Worm (Caenorhabditis elegans) whole organism, L4 larva: Measurements from ENCODE around the gene atgp-2.
A peak's percentile ranks its signal among the peaks of the same experiment; 100 is the strongest.

ENCODE experiments used
- F10B5.3 ChIP-seq: sonication (generic microtip); optimal IDR thresholded peaks from 2 replicates; lab custom pipeline; 2016; ENCODE audit warnings: mild to moderate bottlenecking, missing genetic modification characterization, missing compliant biosample characterization
- F49E8.2 ChIP-seq: sonication (generic microtip); optimal IDR thresholded peaks from 2 replicates; lab custom pipeline; 2016; ENCODE audit warnings: missing compliant biosample characterization, mild to moderate bottlenecking, missing genetic modification characterization, borderline replicate concordance
- T26A8.4 ChIP-seq: fragments of 200-800 bp; sonication (Bioruptor generic); IDR thresholded peaks from 2 replicates; pipeline ENCODE4 v1.3.6; 2022; ENCODE audit warnings: missing genetic modification characterization, missing compliant biosample characterization
- Y48G9A.11 ChIP-seq: fragments of 200-800 bp; sonication (Bioruptor generic); IDR thresholded peaks from 2 replicates; pipeline ENCODE4 v1.3.6; 2022; ENCODE audit warnings: missing genetic modification reagents, missing genetic modification characterization, missing compliant biosample characterization
- Y75B8A.6 ChIP-seq: fragments of 200-800 bp; sonication (Bioruptor generic); IDR thresholded peaks from 2 replicates; pipeline ENCODE4 v1.3.6; 2022; ENCODE audit warnings: missing genetic modification reagents, missing genetic modification characterization, missing compliant biosample characterization
- ZK337.2 ChIP-seq: fragments of 200-800 bp; sonication (Bioruptor generic); IDR thresholded peaks from 2 replicates; pipeline ENCODE4 v1.3.6; 2022; ENCODE audit warnings: missing genetic modification reagents, missing genetic modification characterization, missing compliant biosample characterization
- aha-1 ChIP-seq: fragments of 150-350 bp; peaks from one replicate; lab custom pipeline; 2014; ENCODE audit warnings: missing biosample characterization, missing genetic modification characterization
- arid-1 ChIP-seq: fragments of 200-800 bp; sonication (Bioruptor generic); conservative IDR thresholded peaks from 2 replicates; pipeline ENCODE4 v1.3.6; 2022; ENCODE audit warnings: missing genetic modification reagents, missing genetic modification characterization, missing compliant biosample characterization
- ceh-20 ChIP-seq: fragments of 200-800 bp; sonication (Bioruptor generic); IDR thresholded peaks from 2 replicates; pipeline ENCODE4 v1.3.6; 2022; ENCODE audit warnings: missing genetic modification reagents, missing genetic modification characterization, missing compliant biosample characterization
- ceh-44 ChIP-seq: fragments of 200-800 bp; sonication (Bioruptor generic); IDR thresholded peaks from 2 replicates; pipeline ENCODE4 v1.3.6; 2022; ENCODE audit warnings: missing genetic modification reagents, missing genetic modification characterization, missing compliant biosample characterization
- ctbp-1 ChIP-seq: fragments of 200-800 bp; sonication (Bioruptor generic); IDR thresholded peaks from 2 replicates; pipeline ENCODE4 v1.3.6; 2022; ENCODE audit warnings: missing genetic modification reagents, missing genetic modification characterization, missing compliant biosample characterization
- daf-8 ChIP-seq: fragments of 200-800 bp; sonication (Bioruptor generic); IDR thresholded peaks from 2 replicates; pipeline ENCODE4 v1.3.6; 2022; ENCODE audit warnings: missing genetic modification characterization, missing compliant biosample characterization
- dmd-6 ChIP-seq: fragments of 200-800 bp; sonication (Bioruptor generic); IDR thresholded peaks from 2 replicates; pipeline ENCODE4 v1.3.6; 2022; ENCODE audit warnings: missing genetic modification reagents, missing genetic modification characterization, missing compliant biosample characterization
- dmd-8 ChIP-seq: fragments of 200-800 bp; sonication (Bioruptor generic); IDR thresholded peaks from 2 replicates; pipeline ENCODE4 v1.3.6; 2022; ENCODE audit warnings: missing genetic modification characterization, missing compliant biosample characterization
- dve-1 ChIP-seq: sonication (generic microtip); optimal IDR thresholded peaks from 2 replicates; lab custom pipeline; 2017; ENCODE audit warnings: antibody characterized with exemption, mild to moderate bottlenecking, missing genetic modification characterization, missing compliant biosample characterization; ENCODE audit not compliant: insufficient read depth
- egl-27 ChIP-seq: sonication (generic microtip); optimal IDR thresholded peaks from 3 replicates; lab custom pipeline; 2017; ENCODE audit warnings: missing biosample characterization, missing genetic modification reagents, missing genetic modification characterization
- hif-1 ChIP-seq, 2 experiments: sonication (generic microtip); optimal IDR thresholded peaks; 2 replicates each; lab custom pipeline; 2016 to 2017; ENCODE audit warnings: missing compliant biosample characterization in 2 of 2, missing genetic modification characterization in 2 of 2, missing genetic modification reagents in 2 of 2, missing genotype in 2 of 2, mild to moderate bottlenecking in 1 of 2
- hlh-11 ChIP-seq: fragments of 200-800 bp; sonication (Bioruptor generic); optimal IDR thresholded peaks from 2 replicates; lab custom pipeline; 2018; ENCODE audit warnings: mild to moderate bottlenecking, missing genetic modification characterization, missing compliant biosample characterization
- hlh-30 ChIP-seq: sonication (generic microtip); optimal IDR thresholded peaks from 2 replicates; lab custom pipeline; 2017; ENCODE audit warnings: antibody characterized with exemption, mild to moderate bottlenecking, missing genetic modification characterization, missing compliant biosample characterization; ENCODE audit not compliant: insufficient read depth
- hmg-1.1 ChIP-seq: fragments of 200-800 bp; sonication (Bioruptor generic); IDR thresholded peaks from 2 replicates; pipeline ENCODE4 v1.3.6; 2022; ENCODE audit warnings: missing genetic modification reagents, missing genetic modification characterization, missing compliant biosample characterization
- lin-15B ChIP-seq: fragments of 150-350 bp; sonication (generic microtip); optimal IDR thresholded peaks from 3 replicates; lab custom pipeline; 2014; ENCODE audit warnings: missing biosample characterization, missing genetic modification characterization
- madf-9 ChIP-seq: fragments of 200-800 bp; sonication (Bioruptor generic); conservative IDR thresholded peaks from 2 replicates; pipeline ENCODE4 v1.3.6; 2022; ENCODE audit warnings: missing genetic modification reagents, missing genetic modification characterization, missing compliant biosample characterization
- mes-2 ChIP-seq: sonication (generic microtip); optimal IDR thresholded peaks from 2 replicates; lab custom pipeline; 2016; ENCODE audit warnings: missing genotype, mild to moderate bottlenecking, missing genetic modification characterization, missing compliant biosample characterization; ENCODE audit not compliant: poor library complexity, severe bottlenecking
- nhr-102 ChIP-seq: sonication (generic microtip); optimal IDR thresholded peaks from 2 replicates; lab custom pipeline; 2016; ENCODE audit warnings: mild to moderate bottlenecking, missing genetic modification characterization, moderate library complexity, missing compliant biosample characterization
- nhr-11 ChIP-seq: fragments of 150-350 bp; optimal IDR thresholded peaks from 2 replicates; lab custom pipeline; 2014; ENCODE audit warnings: missing biosample characterization, missing genetic modification characterization
- nhr-28 ChIP-seq: fragments of 150-350 bp; optimal IDR thresholded peaks from 2 replicates; lab custom pipeline; 2014; ENCODE audit warnings: missing biosample characterization, missing genetic modification characterization
- nhr-42 ChIP-seq: fragments of 200-800 bp; sonication (Bioruptor generic); IDR thresholded peaks from 2 replicates; pipeline ENCODE4 v1.3.6; 2022; ENCODE audit warnings: missing genetic modification characterization, missing compliant biosample characterization
- nhr-48 ChIP-seq: sonication (generic microtip); optimal IDR thresholded peaks from 2 replicates; lab custom pipeline; 2016; ENCODE audit warnings: mild to moderate bottlenecking, missing genetic modification characterization, missing compliant biosample characterization
- pqm-1 ChIP-seq: sonication (generic microtip); optimal IDR thresholded peaks from 2 replicates; lab custom pipeline; 2017; ENCODE audit warnings: missing biosample characterization, missing genetic modification characterization
- set-16 ChIP-seq: fragments of 200-800 bp; sonication (Bioruptor generic); IDR thresholded peaks from 2 replicates; pipeline ENCODE4 v1.3.6; 2022; ENCODE audit warnings: missing genetic modification reagents, missing genetic modification characterization, missing compliant biosample characterization
- snpc-1.2 ChIP-seq: fragments of 200-800 bp; sonication (Bioruptor generic); IDR thresholded peaks from 2 replicates; pipeline ENCODE4 v1.3.6; 2022; ENCODE audit warnings: missing genetic modification reagents, missing genetic modification characterization, missing compliant biosample characterization
- snpc-4 ChIP-seq: fragments of 150-350 bp; optimal IDR thresholded peaks from 2 replicates; lab custom pipeline; 2014; ENCODE audit warnings: missing biosample characterization, missing genetic modification characterization
- tag-97 ChIP-seq: fragments of 200-800 bp; sonication (Bioruptor generic); IDR thresholded peaks from 2 replicates; pipeline ENCODE4 v1.3.6; 2022; ENCODE audit warnings: missing genetic modification characterization, missing compliant biosample characterization
- unc-62 ChIP-seq, 3 experiments: fragments of 150-350 bp in 1 of 3; sonication (generic microtip); optimal IDR thresholded peaks in 2 of 3; peaks in 1 of 3; 1 replicate in 1 of 3; 2 replicates in 2 of 3; lab custom pipeline; 2014 to 2017; ENCODE audit warnings: missing biosample characterization in 3 of 3, missing genetic modification characterization in 3 of 3, missing genetic modification reagents in 3 of 3, missing genotype in 1 of 3
- zfp-3 ChIP-seq: fragments of 200-800 bp; sonication (Bioruptor generic); conservative IDR thresholded peaks from 2 replicates; pipeline ENCODE4 v1.3.6; 2022; ENCODE audit warnings: missing genetic modification reagents, missing genetic modification characterization, missing compliant biosample characterization
- ztf-7 ChIP-seq: fragments of 150-350 bp; optimal IDR thresholded peaks from 2 replicates; lab custom pipeline; 2014; ENCODE audit warnings: missing biosample characterization, missing genetic modification characterization

The atgp-2 gene

ce11 chrII:14635179-14635578 lies 8.7 kb downstream of the atgp-2 start (continued):
- TF ChIP-seq nhr-11 (tag; lab: Kevin White, UChicago) (peak; percentile 5), Y48G9A.11 (peak; percentile 71), ctbp-1 (GFP tag; lab: Robert Waterston, UW) (peak; percentile 8; the same call in 1 of the 2 replicates), hmg-1.1 (peak; percentile 88), lin-15B (tag; lab: Kevin White, UChicago) (no peak), dve-1 (tag; lab: Kevin White, UChicago) (no peak), nhr-48 (tag; lab: Kevin White, UChicago) (no peak), T26A8.4 (GFP tag; lab: Robert Waterston, UW) (peak; percentile 59), hif-1 (tag; optimal IDR thresholded peaks at IDR 0.05; lab: Kevin White, UChicago) (no peak), arid-1 (GFP tag; lab: Robert Waterston, UW) (peak; percentile 64; the same call in 1 of the 2 replicates), nhr-42 (peak; percentile 91), F49E8.2 (tag; lab: Kevin White, UChicago) (no peak), dmd-8 (GFP tag; lab: Robert Waterston, UW) (peak; percentile 84), Y75B8A.6 (peak; percentile 61; the same call in 1 of the 2 replicates), dmd-6 (peak; percentile 53), hlh-30 (tag; lab: Kevin White, UChicago) (peak; percentile 65), ztf-7 (no peak), mes-2 (peak; percentile 76), hlh-11 (tag; lab: Kevin White, UChicago) (peak; percentile 32), pqm-1 (tag; lab: Kevin White, UChicago) (no peak), nhr-28 (peak; percentile 36), ZK337.2 (GFP tag; lab: Robert Waterston, UW) (no peak), ceh-44 (peak; percentile 5; the same call in 1 of the 2 replicates), daf-8 (GFP tag; lab: Robert Waterston, UW) (no peak), zfp-3 (GFP tag; lab: Robert Waterston, UW) (peak; percentile 55; the same call in 1 of the 2 replicates), F10B5.3 (tag; lab: Kevin White, UChicago) (no peak), ceh-20 (GFP tag; lab: Robert Waterston, UW) (peak; percentile 67; the same call in 1 of the 2 replicates), egl-27 (tag; lab: Kevin White, UChicago) (no peak), nhr-102 (tag; lab: Kevin White, UChicago) (peak; percentile 40)

- no peak for TF ChIP-seq ceh-44
- no peak for TF ChIP-seq hmg-1.1
- TF ChIP-seq dmd-8 (GFP tag; lab: Robert Waterston, UW) = no peak
- TF ChIP-seq arid-1 (GFP tag; lab: Robert Waterston, UW) = no peak
- TF ChIP-seq aha-1 = peak; percentile 61
- peak; percentile 63 for TF ChIP-seq set-16 (GFP tag; lab: Robert Waterston, UW)
- no peak for TF ChIP-seq tag-97 (GFP tag; lab: Robert Waterston, UW)
- no peak for TF ChIP-seq snpc-4 (tag; lab: Kevin White, UChicago)
- TF ChIP-seq snpc-1.2 (GFP tag; lab: Robert Waterston, UW) = no peak
Observed at ce11 chrII:14634042-14634441, 9.8 kb downstream of the atgp-2 start.

DNA sequence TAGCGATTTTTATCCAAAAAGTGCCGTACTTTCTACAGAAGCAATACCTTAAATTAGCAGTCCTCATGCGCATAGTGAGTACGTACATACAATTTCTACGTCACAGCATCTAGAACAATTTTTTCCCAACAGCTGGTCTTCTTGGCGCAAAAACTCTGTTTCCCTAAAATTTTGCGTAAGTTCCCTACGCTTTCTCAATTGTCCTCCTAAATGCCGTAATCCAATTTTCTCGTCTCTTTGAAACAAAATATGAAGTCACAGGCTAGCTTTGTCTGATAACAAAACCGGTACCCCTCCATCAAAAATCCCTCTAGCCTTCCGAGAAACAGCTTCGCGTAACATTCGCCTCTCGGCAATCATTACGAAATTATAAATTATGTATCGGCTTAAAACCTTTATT lies 11.1 kb downstream of the atgp-2 start, which contains the start of gene C38C6.3:
Gene C38C6.3, plus strand, starts transcription at position 301 of the 400 bp plus-strand sequence.
- TF ChIP-seq unc-62 (GFP tag; optimal IDR thresholded peaks at IDR 0.05 in 1 of 2; lab: Kevin White, UChicago) (peak in 1 of 2 experiments; percentile 45), unc-62 (tag; optimal IDR thresholded peaks at IDR 0.05; lab: Kevin White, UChicago) (no peak), madf-9 (GFP tag; lab: Robert Waterston, UW) (no peak)
- TF ChIP-seq, all 104 proteins: peak for 1
